Worm (Caenorhabditis elegans) whole organism, L3 larva: ENCODE data around the gene gst-16.

Experiments used
- ama-1 ChIP-seq: fragments of 150-350 bp; optimal IDR thresholded peaks from 2 replicates; lab custom pipeline; 2018
- ceh-28 ChIP-seq: fragments of 150-350 bp; optimal IDR thresholded peaks from 2 replicates; lab custom pipeline; 2014; ENCODE audit warnings: missing biosample characterization, missing genetic modification reagents, missing genetic modification characterization
- ceh-82 ChIP-seq: fragments of 150-350 bp; optimal IDR thresholded peaks from 2 replicates; lab custom pipeline; 2014; ENCODE audit warnings: missing biosample characterization, missing genetic modification characterization
- daf-12 ChIP-seq: fragments of 150-350 bp; optimal IDR thresholded peaks from 2 replicates; lab custom pipeline; 2014; ENCODE audit warnings: missing biosample characterization, missing genetic modification reagents, missing genetic modification characterization
- elt-1 ChIP-seq: fragments of 150-350 bp; optimal IDR thresholded peaks from 2 replicates; lab custom pipeline; 2014; ENCODE audit warnings: missing biosample characterization, missing genetic modification characterization
- elt-2 ChIP-seq: sonication (generic microtip); optimal IDR thresholded peaks from 2 replicates; lab custom pipeline; 2016; ENCODE audit warnings: missing genetic modification reagents, mild to moderate bottlenecking, missing genetic modification characterization, missing compliant biosample characterization
- elt-3 ChIP-seq, 3 experiments: fragments of 150-350 bp in 1 of 3; sonication (generic microtip) in 2 of 3; optimal IDR thresholded peaks; 2 replicates in 2 of 3; 4 replicates in 1 of 3; lab custom pipeline; 2014 to 2017; ENCODE audit warnings: missing biosample characterization in 3 of 3, missing genetic modification characterization in 3 of 3
- eor-1 ChIP-seq, 2 experiments: fragments of 150-350 bp; optimal IDR thresholded peaks; 2 replicates each; lab custom pipeline; 2014 to 2018; ENCODE audit warnings: missing biosample characterization in 2 of 2, missing genetic modification characterization in 2 of 2
- fkh-2 ChIP-seq: fragments of 150-350 bp; optimal IDR thresholded peaks from 2 replicates; lab custom pipeline; 2014; ENCODE audit warnings: missing biosample characterization, missing genetic modification reagents, missing genetic modification characterization
- fos-1 ChIP-seq: fragments of 150-350 bp; optimal IDR thresholded peaks from 2 replicates; lab custom pipeline; 2014; ENCODE audit warnings: missing biosample characterization, missing genetic modification characterization
- hmg-11 ChIP-seq: sonication (generic microtip); optimal IDR thresholded peaks from 2 replicates; lab custom pipeline; 2016; ENCODE audit warnings: missing genetic modification characterization, missing compliant biosample characterization
- jun-1 ChIP-seq: fragments of 150-350 bp; optimal IDR thresholded peaks from 2 replicates; lab custom pipeline; 2014; ENCODE audit warnings: missing biosample characterization, missing genetic modification reagents, missing genetic modification characterization
- lin-39 ChIP-seq: fragments of 150-350 bp; optimal IDR thresholded peaks from 2 replicates; lab custom pipeline; 2018; ENCODE audit warnings: missing biosample characterization, missing genetic modification reagents, missing genetic modification characterization
- mml-1 ChIP-seq: fragments of 150-350 bp; sonication (generic microtip); optimal IDR thresholded peaks from 3 replicates; lab custom pipeline; 2014; ENCODE audit warnings: missing biosample characterization, missing genetic modification characterization
- nfya-1 ChIP-seq: sonication (generic microtip); optimal IDR thresholded peaks from 2 replicates; lab custom pipeline; 2017; ENCODE audit warnings: missing genetic modification characterization, mild to moderate bottlenecking, missing compliant biosample characterization, antibody characterized with exemption, moderate library complexity; ENCODE audit not compliant: insufficient read depth
- nhr-11 ChIP-seq: fragments of 150-350 bp; optimal IDR thresholded peaks from 2 replicates; lab custom pipeline; 2014; ENCODE audit warnings: missing biosample characterization, missing genetic modification characterization
- nhr-23 ChIP-seq: fragments of 150-350 bp; optimal IDR thresholded peaks from 2 replicates; lab custom pipeline; 2014; ENCODE audit warnings: missing biosample characterization, missing genetic modification reagents, missing genetic modification characterization
- nhr-237 ChIP-seq: fragments of 150-350 bp; optimal IDR thresholded peaks from 2 replicates; lab custom pipeline; 2014; ENCODE audit warnings: missing biosample characterization, missing genetic modification characterization
- nhr-25 ChIP-seq: sonication (generic microtip); optimal IDR thresholded peaks from 2 replicates; lab custom pipeline; 2017; ENCODE audit warnings: missing biosample characterization, missing genetic modification characterization
- nhr-43 ChIP-seq: sonication (generic microtip); optimal IDR thresholded peaks from 2 replicates; lab custom pipeline; 2016; ENCODE audit warnings: mild to moderate bottlenecking, missing genetic modification characterization, missing compliant biosample characterization; ENCODE audit not compliant: poor library complexity, severe bottlenecking
- nhr-67 ChIP-seq: fragments of 150-350 bp; optimal IDR thresholded peaks from 2 replicates; lab custom pipeline; 2014; ENCODE audit warnings: missing biosample characterization, missing genetic modification characterization
- pha-4 ChIP-seq: fragments of 150-350 bp; optimal IDR thresholded peaks from 2 replicates; lab custom pipeline; 2014; ENCODE audit warnings: missing biosample characterization, missing genetic modification reagents, missing genetic modification characterization
- pqm-1 ChIP-seq: fragments of 150-350 bp; optimal IDR thresholded peaks from 2 replicates; lab custom pipeline; 2017; ENCODE audit warnings: missing biosample characterization, missing genetic modification characterization, inconsistent platforms
- sea-2 ChIP-seq: fragments of 150-350 bp; sonication (generic microtip); optimal IDR thresholded peaks from 4 replicates; lab custom pipeline; 2014; ENCODE audit warnings: missing biosample characterization, missing genetic modification reagents, missing genetic modification characterization
- skn-1 ChIP-seq: fragments of 150-350 bp; optimal IDR thresholded peaks from 2 replicates; lab custom pipeline; 2014; ENCODE audit warnings: missing biosample characterization, missing genetic modification characterization
- snpc-4 ChIP-seq: fragments of 150-350 bp; optimal IDR thresholded peaks from 2 replicates; lab custom pipeline; 2014; ENCODE audit warnings: missing biosample characterization, missing genetic modification characterization
- tbx-2 ChIP-seq: sonication (generic microtip); optimal IDR thresholded peaks from 2 replicates; lab custom pipeline; 2016; ENCODE audit warnings: mild to moderate bottlenecking, missing genetic modification characterization, missing compliant biosample characterization
- unc-62 ChIP-seq: fragments of 150-350 bp; sonication (generic microtip); optimal IDR thresholded peaks from 4 replicates; lab custom pipeline; 2014; ENCODE audit warnings: missing biosample characterization, missing genetic modification reagents, missing genetic modification characterization
- ztf-11 ChIP-seq: fragments of 150-350 bp; optimal IDR thresholded peaks from 2 replicates; lab custom pipeline; 2014; ENCODE audit warnings: missing biosample characterization, missing genetic modification characterization
- ztf-4 ChIP-seq: fragments of 150-350 bp; optimal IDR thresholded peaks from 2 replicates; lab custom pipeline; 2014; ENCODE audit warnings: missing biosample characterization, missing genetic modification characterization

Gene gst-16

ce11 chrII:13638576-13638975 is 14.3 kb upstream of the gst-16 start:
- TF ChIP-seq nhr-25 (tag; lab: Kevin White, UChicago) (peak; percentile 87), unc-62 (GFP tag; lab: Kevin White, UChicago) (no peak), tbx-2 (tag; lab: Kevin White, UChicago) (no peak), nhr-43 (tag; lab: Kevin White, UChicago) (peak; percentile 54), nfya-1 (peak; percentile 17), skn-1 (tag; lab: Kevin White, UChicago) (peak; percentile 17), elt-2 (peak; percentile 75), snpc-4 (tag; lab: Kevin White, UChicago) (no peak), nhr-23 (tag; lab: Kevin White, UChicago) (peak; percentile 89), elt-3 (tag; optimal IDR thresholded peaks at IDR 0.05; lab: Kevin White, UChicago) (peak in 1 of 3 experiments; percentile 5), pqm-1 (tag; lab: Kevin White, UChicago) (peak; percentile 76), ceh-28 (tag; lab: Kevin White, UChicago) (peak; percentile 79), elt-1 (tag; lab: Kevin White, UChicago) (peak; percentile 97)

- TF ChIP-seq ceh-28 (tag; lab: Kevin White, UChicago) (no peak), nhr-67 (tag; lab: Kevin White, UChicago) (no peak), nhr-43 (tag; lab: Kevin White, UChicago) (peak; percentile 5), pha-4 (tag; lab: Kevin White, UChicago) (no peak)
These were observed 13.8 kb upstream of the gst-16 start, which contains the start of gene phdh-1 for ce11 chrII:13637941-13638489. TSS of gene phdh-1 (minus strand) at chrII:13638480.

DNA sequence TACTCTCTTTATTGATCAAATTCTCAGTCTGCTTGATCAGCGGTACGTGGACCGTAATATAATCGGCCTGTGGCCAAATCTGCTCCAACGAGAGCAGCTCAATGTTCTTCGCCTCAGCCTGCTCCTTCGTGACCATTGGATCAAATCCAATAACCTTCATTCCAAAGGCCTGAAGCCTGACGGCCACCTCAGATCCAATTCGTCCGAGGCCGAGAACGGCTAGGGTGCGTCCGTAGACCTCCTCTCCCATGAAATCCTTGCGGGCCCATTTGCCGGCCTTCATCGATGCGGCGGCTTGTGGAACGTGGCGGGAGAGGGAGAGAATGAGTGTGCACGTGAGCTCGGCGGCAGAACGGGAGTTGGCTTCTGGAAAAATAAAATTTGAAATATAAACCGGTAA is 13.2 kb upstream of the gst-16 start:
- peak; percentile 27 for TF ChIP-seq ama-1 (lab: Kevin White, UChicago)
- no peak for TF ChIP-seq skn-1 (tag; lab: Kevin White, UChicago)

DNA sequence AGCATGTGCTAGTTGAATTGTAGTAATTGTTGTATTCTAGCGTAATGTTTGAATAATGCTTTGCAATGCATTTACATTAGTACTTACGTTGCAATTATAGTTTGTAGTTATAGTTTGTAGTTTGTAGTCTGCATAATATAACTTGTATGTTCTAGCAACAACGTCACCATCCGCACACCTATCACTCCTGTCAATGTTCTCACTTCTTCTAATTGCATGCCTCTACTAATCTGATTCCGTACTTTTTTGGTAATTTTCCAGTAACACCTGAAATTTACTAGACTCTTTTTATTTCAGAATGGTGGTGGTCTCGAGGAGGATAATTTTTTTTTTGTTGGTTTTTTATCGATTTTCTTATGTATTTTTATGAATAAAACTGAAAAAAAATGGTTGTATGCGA is 12.4 kb upstream of the gst-16 start:
- no peak for TF ChIP-seq nfya-1
- TF ChIP-seq hmg-11 (tag; lab: Kevin White, UChicago) = no peak
- no peak for TF ChIP-seq eor-1 (tag; optimal IDR thresholded peaks at IDR 0.05; lab: Kevin White, UChicago)
- no peak for TF ChIP-seq ceh-28 (tag; lab: Kevin White, UChicago)
- no peak for TF ChIP-seq fos-1 (tag; lab: Kevin White, UChicago)
- TF ChIP-seq ztf-4 (tag; lab: Kevin White, UChicago) = no peak
- no peak for TF ChIP-seq mml-1
- no peak for TF ChIP-seq jun-1 (tag; lab: Kevin White, UChicago)
- TF ChIP-seq nhr-23 (tag; lab: Kevin White, UChicago) = peak; percentile 29
- TF ChIP-seq pqm-1 (tag; lab: Kevin White, UChicago) = no peak
- peak; percentile 78 for TF ChIP-seq nhr-43 (tag; lab: Kevin White, UChicago)
- TF ChIP-seq tbx-2 (tag; lab: Kevin White, UChicago) = no peak

DNA sequence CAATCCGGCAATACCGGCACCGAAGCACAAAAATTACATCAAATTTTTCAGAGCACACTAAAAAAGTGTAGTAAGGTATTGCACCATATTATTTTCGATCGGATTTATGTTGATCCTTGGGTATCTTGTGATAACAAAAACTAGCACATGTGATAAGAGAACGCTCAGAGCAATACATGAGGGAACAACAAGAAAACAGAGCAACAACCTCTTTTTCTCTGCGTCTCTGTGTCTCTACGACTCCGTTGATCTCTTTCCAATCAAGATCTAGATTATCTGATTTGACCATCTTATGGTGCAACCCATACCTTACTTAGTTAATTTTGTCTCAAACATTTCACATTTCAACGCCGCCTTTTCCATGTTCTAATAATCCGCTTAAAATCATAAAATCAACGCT is 8.0 kb upstream of the gst-16 start, which contains the start of gene tag-10:
tag-10 (plus strand) TSS at position 347 of the 400 bp plus-strand sequence.
- TF ChIP-seq elt-1 (tag; lab: Kevin White, UChicago) (peak; percentile 81), elt-2 (peak; percentile 30), ceh-82 (tag; lab: Kevin White, UChicago) (no peak)

DNA sequence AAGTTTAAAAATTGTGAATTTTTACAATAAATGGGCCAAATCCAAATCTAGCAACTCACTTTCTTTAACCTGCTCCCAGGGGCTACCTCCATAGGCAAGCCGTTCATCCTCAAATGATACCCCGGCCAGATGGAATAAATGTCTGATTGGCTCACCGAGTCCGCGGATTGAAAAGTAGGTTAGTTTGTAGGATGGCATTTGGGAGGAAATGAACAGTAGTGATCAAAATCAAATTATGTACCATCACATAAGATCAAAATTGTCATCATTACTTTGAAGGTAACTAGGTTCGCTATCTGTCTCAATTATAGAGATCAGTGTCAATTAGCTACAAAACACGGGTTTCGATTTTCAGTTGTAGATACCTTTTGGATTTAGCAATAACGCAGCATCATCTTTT is 6.5 kb upstream of the gst-16 start, which contains the start of the genes gst-17 and gst-18:
gst-17 (minus strand) TSS at position 101 of the 400 bp plus-strand sequence.
gst-18 (minus strand) TSS at position 198 of the 400 bp plus-strand sequence.
- TF ChIP-seq nhr-237 (tag; lab: Kevin White, UChicago) (no peak), lin-39 (no peak), daf-12 (tag; lab: Kevin White, UChicago) (no peak), nhr-25 (tag; lab: Kevin White, UChicago) (no peak), fos-1 (tag; lab: Kevin White, UChicago) (no peak), fkh-2 (no peak), ztf-11 (tag; lab: Kevin White, UChicago) (no peak), nhr-11 (tag; lab: Kevin White, UChicago) (no peak), elt-1 (tag; lab: Kevin White, UChicago) (no peak), sea-2 (GFP tag; lab: Kevin White, UChicago) (no peak), unc-62 (GFP tag; lab: Kevin White, UChicago) (no peak), mml-1 (no peak), ama-1 (lab: Kevin White, UChicago) (no peak), ceh-28 (tag; lab: Kevin White, UChicago) (no peak)
